Fruit fly (Drosophila melanogaster) whole organism, prepupa: ENCODE data around the gene CG14082.

ENCODE experiments used
- Blimp-1 ChIP-seq: fragments of 200-800 bp; sonication (Bioruptor generic); optimal IDR thresholded peaks from 3 replicates; lab custom pipeline; 2017; ENCODE audit warnings: missing biosample characterization, missing genetic modification characterization, mild to moderate bottlenecking, moderate library complexity, missing genetic modification reagents
- CG10669 ChIP-seq: fragments of 200-800 bp; sonication (Bioruptor generic); optimal IDR thresholded peaks from 3 replicates; lab custom pipeline; 2018; ENCODE audit warnings: missing biosample characterization, mild to moderate bottlenecking, missing genetic modification characterization, moderate library complexity
- CG11294 ChIP-seq: fragments of 200-800 bp; sonication (Bioruptor generic); IDR thresholded peaks from 2 replicates; pipeline ENCODE4 v1.3.6; 2022; ENCODE audit warnings: missing biosample characterization, missing genetic modification characterization
- CG15336 ChIP-seq: fragments of 200-800 bp; sonication (Bioruptor generic); IDR thresholded peaks from 2 replicates; pipeline ENCODE4 v1.3.6; 2022; ENCODE audit warnings: missing biosample characterization, missing genetic modification characterization
- CG1621 ChIP-seq: fragments of 200-800 bp; sonication (Bioruptor generic); optimal IDR thresholded peaks from 3 replicates; lab custom pipeline; 2018; ENCODE audit warnings: missing biosample characterization, mild to moderate bottlenecking, missing genetic modification characterization
- CG3032 ChIP-seq: fragments of 200-800 bp; optimal IDR thresholded peaks from 2 replicates; lab custom pipeline; 2019; ENCODE audit warnings: missing biosample characterization, mild to moderate bottlenecking, missing genetic modification characterization, moderate library complexity
- CG31627 ChIP-seq: fragments of 200-800 bp; sonication (Bioruptor generic); optimal IDR thresholded peaks from 3 replicates; lab custom pipeline; 2016; ENCODE audit warnings: missing biosample characterization, missing genetic modification characterization
- CG32006 ChIP-seq: fragments of 200-800 bp; sonication (Bioruptor generic); optimal IDR thresholded peaks from 3 replicates; lab custom pipeline; 2017; ENCODE audit warnings: missing biosample characterization, mild to moderate bottlenecking, missing genetic modification characterization
- CG34406 ChIP-seq: fragments of 200-800 bp; sonication (Bioruptor generic); optimal IDR thresholded peaks from 3 replicates; lab custom pipeline; 2016; ENCODE audit warnings: missing biosample characterization, missing genetic modification characterization
- CG3919 ChIP-seq: fragments of 200-800 bp; sonication (Bioruptor generic); optimal IDR thresholded peaks from 3 replicates; lab custom pipeline; 2016; ENCODE audit warnings: missing biosample characterization, missing genetic modification characterization
- CG4318 ChIP-seq: fragments of 200-800 bp; sonication (Bioruptor generic); optimal IDR thresholded peaks from 3 replicates; lab custom pipeline; 2017; ENCODE audit warnings: missing biosample characterization, mild to moderate bottlenecking, missing genetic modification characterization
- CG6163 ChIP-seq: fragments of 200-800 bp; sonication (Bioruptor generic); IDR thresholded peaks from 3 replicates; pipeline ENCODE4 v1.3.6; 2022; ENCODE audit warnings: missing biosample characterization, missing genetic modification characterization
- CG6276 ChIP-seq: fragments of 200-800 bp; sonication (Bioruptor generic); optimal IDR thresholded peaks from 2 replicates; lab custom pipeline; 2017; ENCODE audit warnings: missing biosample characterization, mild to moderate bottlenecking, missing genetic modification characterization
- CG6792 ChIP-seq: fragments of 200-800 bp; sonication (Bioruptor generic); optimal IDR thresholded peaks from 3 replicates; lab custom pipeline; 2016; ENCODE audit warnings: missing biosample characterization, missing genetic modification characterization
- CG6808 ChIP-seq: fragments of 200-800 bp; sonication (Bioruptor generic); optimal IDR thresholded peaks from 3 replicates; lab custom pipeline; 2017; ENCODE audit warnings: missing biosample characterization, missing genetic modification characterization, mild to moderate bottlenecking, moderate library complexity, missing genetic modification reagents
- CG6854 ChIP-seq: fragments of 200-800 bp; sonication (Bioruptor generic); optimal IDR thresholded peaks from 2 replicates; lab custom pipeline; 2017; ENCODE audit warnings: missing biosample characterization, mild to moderate bottlenecking, missing genetic modification characterization
- CG7368 ChIP-seq: fragments of 200-800 bp; sonication (Bioruptor generic); optimal IDR thresholded peaks from 3 replicates; lab custom pipeline; 2016; ENCODE audit warnings: missing biosample characterization, missing genetic modification characterization
- CG8119 ChIP-seq: fragments of 200-800 bp; sonication (Bioruptor generic); IDR thresholded peaks from 3 replicates; pipeline ENCODE4 v1.3.6; 2022; ENCODE audit warnings: missing biosample characterization, missing genetic modification characterization
- CG8319 ChIP-seq: fragments of 200-800 bp; sonication (Bioruptor generic); optimal IDR thresholded peaks from 3 replicates; lab custom pipeline; 2016; ENCODE audit warnings: missing biosample characterization, missing genetic modification characterization
- CG9139 ChIP-seq: fragments of 200-800 bp; sonication (Bioruptor generic); optimal IDR thresholded peaks from 3 replicates; lab custom pipeline; 2017; ENCODE audit warnings: missing biosample characterization, mild to moderate bottlenecking, missing genetic modification characterization
- Eip75B ChIP-seq: fragments of 200-800 bp; sonication (Bioruptor generic); optimal IDR thresholded peaks from 3 replicates; lab custom pipeline; 2016; ENCODE audit warnings: missing biosample characterization, missing genetic modification characterization
- Eip78C ChIP-seq: fragments of 200-800 bp; sonication (Bioruptor generic); peaks from one replicate; lab custom pipeline; 2016; ENCODE audit warnings: missing biosample characterization, missing genetic modification characterization
- Ets21C ChIP-seq: fragments of 200-800 bp; sonication (Bioruptor generic); optimal IDR thresholded peaks from 3 replicates; lab custom pipeline; 2016; ENCODE audit warnings: missing biosample characterization, missing genetic modification characterization
- Ets96B ChIP-seq: fragments of 200-800 bp; optimal IDR thresholded peaks from 2 replicates; lab custom pipeline; 2019; ENCODE audit warnings: missing biosample characterization, mild to moderate bottlenecking, missing genetic modification characterization, moderate library complexity
- Gug ChIP-seq: fragments of 200-800 bp; sonication (Bioruptor generic); IDR thresholded peaks from 2 replicates; pipeline ENCODE4 v1.3.6; 2022; ENCODE audit warnings: missing biosample characterization, missing genetic modification characterization
- Hr39 ChIP-seq: fragments of 200-800 bp; sonication (Bioruptor generic); optimal IDR thresholded peaks from 2 replicates; lab custom pipeline; 2016; ENCODE audit warnings: missing biosample characterization, missing genetic modification characterization
- Hr4 ChIP-seq: fragments of 200-800 bp; sonication (Bioruptor generic); optimal IDR thresholded peaks from 3 replicates; lab custom pipeline; 2016; ENCODE audit warnings: missing biosample characterization, missing genetic modification characterization
- Lpt ChIP-seq: fragments of 200-800 bp; sonication (Bioruptor generic); optimal IDR thresholded peaks from 3 replicates; lab custom pipeline; 2016; ENCODE audit warnings: missing biosample characterization, missing genetic modification characterization
- Met ChIP-seq: fragments of 200-800 bp; sonication (Bioruptor generic); optimal IDR thresholded peaks from 3 replicates; lab custom pipeline; 2016; ENCODE audit warnings: missing biosample characterization, missing genetic modification characterization
- OdsH ChIP-seq: fragments of 200-800 bp; sonication (Bioruptor generic); optimal IDR thresholded peaks from 3 replicates; lab custom pipeline; 2016; ENCODE audit warnings: missing biosample characterization, missing genetic modification characterization
- Smox ChIP-seq: fragments of 200-800 bp; sonication (Bioruptor generic); optimal IDR thresholded peaks from 3 replicates; lab custom pipeline; 2016; ENCODE audit warnings: missing biosample characterization, missing genetic modification characterization
- Sox102F ChIP-seq: fragments of 200-800 bp; sonication (Bioruptor generic); optimal IDR thresholded peaks from 2 replicates; lab custom pipeline; 2016; ENCODE audit warnings: missing biosample characterization, mild to moderate bottlenecking, missing genetic modification characterization
- Sox15 ChIP-seq: fragments of 200-800 bp; sonication (Bioruptor generic); optimal IDR thresholded peaks from 3 replicates; lab custom pipeline; 2016; ENCODE audit warnings: missing biosample characterization, missing genetic modification characterization
- achi ChIP-seq: fragments of 200-800 bp; sonication (Bioruptor generic); optimal IDR thresholded peaks from 3 replicates; lab custom pipeline; 2016; ENCODE audit warnings: missing biosample characterization, missing genetic modification characterization
- cyc ChIP-seq: fragments of 200-800 bp; sonication (Bioruptor generic); optimal IDR thresholded peaks from 3 replicates; lab custom pipeline; 2016; ENCODE audit warnings: missing biosample characterization, missing genetic modification characterization
- dac ChIP-seq: fragments of 200-800 bp; sonication (Bioruptor generic); optimal IDR thresholded peaks from 2 replicates; lab custom pipeline; 2017; ENCODE audit warnings: missing biosample characterization, mild to moderate bottlenecking, missing genetic modification characterization
- dsx ChIP-seq: fragments of 200-800 bp; optimal IDR thresholded peaks from 3 replicates; lab custom pipeline; 2019; ENCODE audit warnings: missing biosample characterization, mild to moderate bottlenecking, missing genetic modification characterization, moderate library complexity; ENCODE audit not compliant: poor library complexity, severe bottlenecking
- eg ChIP-seq: fragments of 200-800 bp; sonication (Bioruptor generic); IDR thresholded peaks from 3 replicates; pipeline ENCODE4 v1.3.6; 2022; ENCODE audit warnings: missing biosample characterization, missing genetic modification characterization
- fd85E ChIP-seq: fragments of 200-800 bp; sonication (Bioruptor generic); optimal IDR thresholded peaks from 3 replicates; lab custom pipeline; 2016; ENCODE audit warnings: missing biosample characterization, missing genetic modification characterization
- fkh ChIP-seq: fragments of 200-800 bp; sonication (Bioruptor generic); optimal IDR thresholded peaks from 3 replicates; lab custom pipeline; 2017; ENCODE audit warnings: missing biosample characterization, mild to moderate bottlenecking, missing genetic modification characterization, moderate library complexity
- net ChIP-seq: fragments of 200-800 bp; sonication (Bioruptor generic); optimal IDR thresholded peaks from 3 replicates; lab custom pipeline; 2016; ENCODE audit warnings: missing biosample characterization, missing genetic modification characterization
- spab ChIP-seq: fragments of 200-800 bp; sonication (Bioruptor generic); optimal IDR thresholded peaks from 2 replicates; lab custom pipeline; 2017; ENCODE audit warnings: missing biosample characterization, mild to moderate bottlenecking, missing genetic modification characterization, missing genetic modification reagents
- ss ChIP-seq, 2 experiments: fragments of 200-800 bp; sonication (Bioruptor generic); optimal IDR thresholded peaks; 2 replicates in 1 of 2; 3 replicates in 1 of 2; lab custom pipeline; 2017 to 2018; ENCODE audit warnings: mild to moderate bottlenecking in 2 of 2, missing biosample characterization in 2 of 2, missing genetic modification characterization in 2 of 2, moderate library complexity in 1 of 2
- svp ChIP-seq: fragments of 200-800 bp; sonication (Bioruptor generic); peaks from one replicate; lab custom pipeline; 2016; ENCODE audit warnings: missing biosample characterization, missing genetic modification characterization
- topi ChIP-seq: fragments of 200-800 bp; sonication (Bioruptor generic); optimal IDR thresholded peaks from 3 replicates; lab custom pipeline; 2016; ENCODE audit warnings: missing biosample characterization, missing genetic modification characterization
- vri ChIP-seq: fragments of 200-800 bp; sonication (Bioruptor generic); optimal IDR thresholded peaks from 3 replicates; lab custom pipeline; 2016; ENCODE audit warnings: missing biosample characterization, mild to moderate bottlenecking, missing genetic modification characterization

The CG14082 gene

DNA sequence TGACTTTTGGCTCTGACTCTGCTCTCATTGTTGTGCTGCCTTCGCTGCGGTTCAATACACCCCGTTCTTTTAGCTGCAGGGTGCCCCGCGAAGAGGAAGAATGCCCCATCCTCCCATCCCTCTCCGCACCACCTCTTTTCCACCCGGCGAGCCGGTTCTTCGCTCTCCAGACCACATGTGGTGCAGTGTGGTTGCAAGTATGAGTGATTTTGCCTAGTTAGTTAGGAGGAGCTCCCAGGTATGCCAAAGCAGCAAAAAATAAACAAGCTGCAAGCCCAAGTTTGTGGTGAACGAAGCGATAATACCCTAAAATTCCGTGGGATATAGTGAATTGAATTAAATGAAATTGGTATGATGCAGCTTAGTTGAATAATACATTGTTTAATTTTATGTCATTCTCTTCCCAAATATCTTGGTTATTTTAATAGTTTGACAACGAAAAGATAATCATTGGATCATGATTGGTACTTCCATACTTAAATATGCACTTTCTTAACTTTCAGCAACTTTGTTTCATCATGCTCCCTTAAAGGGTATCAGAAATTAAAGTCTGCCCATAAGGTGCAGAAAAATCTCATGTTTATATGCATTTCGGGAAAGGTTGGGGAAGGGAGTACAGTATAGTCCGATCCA lies 33.5 kb upstream of the CG14082 start (continued):
- TF ChIP-seq CG7368: peak; percentile 62
- peak; percentile 85 for TF ChIP-seq Ets21C
- TF ChIP-seq CG9139 (GFP tag; lab: Kevin White, UChicago): peak; percentile 48
- peak; percentile 55 for TF ChIP-seq Gug
- peak; percentile 98 for TF ChIP-seq Eip78C
- peak; percentile 92 for TF ChIP-seq CG10669 (GFP tag; lab: Kevin White, UChicago)
- peak; percentile 84 for TF ChIP-seq CG3919 (GFP tag; lab: Kevin White, UChicago)
- peak; percentile 90 for TF ChIP-seq Met (GFP tag; lab: Kevin White, UChicago)
- TF ChIP-seq Smox (GFP tag; lab: Kevin White, UChicago): peak; percentile 84
- peak; percentile 88 for TF ChIP-seq Eip75B
- peak; percentile 60 for TF ChIP-seq Lpt (GFP tag; lab: Kevin White, UChicago)
- peak; percentile 84 for TF ChIP-seq cyc (GFP tag; lab: Kevin White, UChicago)
- no peak; the same call in 2 of the 3 replicates for TF ChIP-seq CG6163
- peak; percentile 86 for TF ChIP-seq CG6808 (GFP tag; lab: Kevin White, UChicago)
- peak; percentile 71 for TF ChIP-seq net (GFP tag; lab: Kevin White, UChicago)
- peak; percentile 91 for TF ChIP-seq topi (GFP tag; lab: Kevin White, UChicago)
- TF ChIP-seq CG8119 (GFP tag; lab: Robert Waterston, UW): peak; percentile 71
- TF ChIP-seq CG8319 (GFP tag; lab: Kevin White, UChicago): peak; percentile 66
- peak; percentile 86 for TF ChIP-seq Hr39
- peak; percentile 69 for TF ChIP-seq Sox15 (GFP tag; lab: Kevin White, UChicago)
- peak; percentile 39; the same call in 2 of the 3 replicates for TF ChIP-seq eg (GFP tag; lab: Robert Waterston, UW)
- TF ChIP-seq achi (GFP tag; lab: Kevin White, UChicago): peak; percentile 80
- peak; percentile 55 for TF ChIP-seq CG6276 (GFP tag; lab: Kevin White, UChicago)
- TF ChIP-seq CG4318: peak; percentile 59
- TF ChIP-seq vri (GFP tag; lab: Kevin White, UChicago): peak; percentile 53
- peak; percentile 47 for TF ChIP-seq Blimp-1
- TF ChIP-seq, all 60 proteins: peak for 55

DNA sequence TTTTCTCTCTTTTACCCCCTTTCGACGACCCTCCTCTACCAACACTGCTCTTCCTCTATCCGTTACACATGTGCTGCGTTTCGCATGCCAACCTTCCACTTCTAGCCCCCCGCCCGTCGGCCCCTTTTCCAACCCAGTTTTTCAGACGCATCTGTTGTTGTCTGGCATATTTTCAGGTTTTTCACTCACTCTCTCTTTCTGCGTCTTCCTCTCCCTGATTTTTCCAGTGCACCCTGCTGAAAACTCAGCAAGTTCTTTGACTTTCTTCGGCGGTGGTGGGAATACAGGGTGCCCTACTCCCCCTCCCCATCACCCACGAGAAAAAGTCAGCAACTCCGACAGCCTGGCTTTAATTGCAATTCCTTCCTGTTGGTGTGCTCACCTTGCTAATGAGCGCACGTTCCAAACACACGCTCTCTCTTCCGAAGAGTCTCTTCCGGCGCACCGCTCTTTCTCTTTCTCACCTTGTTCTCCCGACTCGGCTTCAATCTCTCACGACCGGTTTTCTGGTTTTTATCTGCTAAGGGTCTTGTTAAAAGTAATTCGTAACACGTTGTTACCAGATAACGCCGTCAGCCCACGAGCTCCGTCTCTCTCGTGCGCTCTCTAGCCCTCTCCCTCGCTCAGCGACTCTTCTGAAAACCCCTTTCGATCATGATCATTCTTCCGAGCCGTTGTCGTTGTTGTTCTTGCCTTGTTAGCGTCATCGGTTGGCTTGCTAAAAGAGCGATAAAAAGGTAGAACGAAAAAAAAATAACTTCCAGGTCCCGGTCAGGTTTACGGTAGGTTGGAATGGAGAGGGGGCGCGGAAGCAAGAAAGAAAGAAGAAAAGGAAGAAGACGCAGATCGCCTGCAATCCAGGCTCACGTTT lies 32.8 kb upstream of the CG14082 start:
- TF ChIP-seq Gug: no peak
- TF ChIP-seq Met (GFP tag; lab: Kevin White, UChicago): no peak
- no peak for TF ChIP-seq dac
- no peak for TF ChIP-seq fd85E
- TF ChIP-seq Smox (GFP tag; lab: Kevin White, UChicago): no peak
- TF ChIP-seq CG34406 (GFP tag; lab: Kevin White, UChicago): no peak
- no peak for TF ChIP-seq CG3032 (tag; lab: Kevin White, UChicago)
- peak; percentile 19 for TF ChIP-seq Blimp-1
- no peak for TF ChIP-seq CG6854 (GFP tag; lab: Kevin White, UChicago)
- peak; percentile 52 for TF ChIP-seq svp (GFP tag; lab: Kevin White, UChicago)
- peak; percentile 45 for TF ChIP-seq CG9139 (GFP tag; lab: Kevin White, UChicago)
- no peak for TF ChIP-seq CG32006 (GFP tag; lab: Kevin White, UChicago)
- TF ChIP-seq dsx (GFP tag; lab: Kevin White, UChicago): no peak
- TF ChIP-seq spab (GFP tag; lab: Kevin White, UChicago): no peak
- TF ChIP-seq fkh (GFP tag; lab: Kevin White, UChicago): no peak
- no peak for TF ChIP-seq Ets21C
- no peak for TF ChIP-seq CG6792 (GFP tag; lab: Kevin White, UChicago)
- peak; percentile 18 for TF ChIP-seq CG6808 (GFP tag; lab: Kevin White, UChicago)
- TF ChIP-seq ss (GFP tag; optimal IDR thresholded peaks at IDR 0.05; lab: Kevin White, UChicago): peak in 1 of 2 experiments; percentile 61
- peak; percentile 43 for TF ChIP-seq net (GFP tag; lab: Kevin White, UChicago)
- no peak for TF ChIP-seq Hr4 (GFP tag; lab: Kevin White, UChicago)
- no peak for TF ChIP-seq OdsH (GFP tag; lab: Kevin White, UChicago)
- no peak for TF ChIP-seq Ets96B (tag; lab: Kevin White, UChicago)
- peak; percentile 6 for TF ChIP-seq Eip78C
- TF ChIP-seq Sox102F (GFP tag; lab: Kevin White, UChicago): peak; percentile 23
- TF ChIP-seq Hr39: no peak
- no peak for TF ChIP-seq CG11294 (GFP tag; lab: Robert Waterston, UW)
- no peak for TF ChIP-seq CG31627 (GFP tag; lab: Kevin White, UChicago)
- no peak for TF ChIP-seq CG10669 (GFP tag; lab: Kevin White, UChicago)
- TF ChIP-seq CG4318: no peak
- no peak for TF ChIP-seq achi (GFP tag; lab: Kevin White, UChicago)
- TF ChIP-seq CG15336 (GFP tag; lab: Robert Waterston, UW): peak; percentile 23; the same call in 1 of the 2 replicates
- TF ChIP-seq vri (GFP tag; lab: Kevin White, UChicago): peak; percentile 38
- TF ChIP-seq CG1621: no peak
